Worm (Caenorhabditis elegans): ENCODE measurements around the gene dnj-1.

Gene dnj-1

DNA sequence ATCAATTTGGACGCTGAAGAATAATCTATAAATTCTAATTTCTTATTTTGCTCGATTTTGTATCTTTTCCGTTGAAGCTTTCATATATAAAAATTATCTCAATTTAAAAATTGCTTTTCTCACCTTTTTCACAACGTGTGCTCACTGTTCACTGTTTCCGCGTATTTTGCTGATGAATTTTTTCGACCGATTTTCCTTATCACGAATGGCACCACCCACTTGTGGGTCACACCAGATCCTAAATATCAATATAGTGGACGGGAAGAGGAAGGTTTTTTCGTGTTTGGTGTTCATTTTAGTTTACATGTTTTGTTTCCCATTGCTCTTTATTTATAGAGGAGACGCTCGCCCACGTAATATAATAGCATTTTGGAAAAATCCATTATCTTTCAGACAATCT, 16.9 kb downstream of the dnj-1 start:
- TF ChIP-seq gei-8 (GFP tag; optimal IDR thresholded peaks at IDR 0.05) (no peak), ZK546.5 (tag; optimal IDR thresholded peaks at IDR 0.05) (no peak), saeg-2 (GFP tag; IDR thresholded peaks at IDR 0.05) (no peak), mes-2 (tag; optimal IDR thresholded peaks at IDR 0.05; ENCODE audit: poor library complexity, severe bottlenecking) (no peak), snpc-1.2 (GFP tag; IDR thresholded peaks at IDR 0.05) (no peak), nhr-102 (tag; optimal IDR thresholded peaks at IDR 0.05) (no peak), nhr-41 (GFP tag; IDR thresholded peaks at IDR 0.05) (no peak), hif-1 (tag; optimal IDR thresholded peaks at IDR 0.05) (no peak), F37D6.2 (tag; optimal IDR thresholded peaks at IDR 0.05) (no peak), T20F7.1 (GFP tag; optimal IDR thresholded peaks at IDR 0.05) (no peak), Y5F2A.4 (GFP tag; optimal IDR thresholded peaks at IDR 0.05) (no peak), lin-38 (GFP tag; IDR thresholded peaks at IDR 0.05) (no peak), set-16 (GFP tag; IDR thresholded peaks at IDR 0.05) (no peak), fkh-10 (GFP tag; optimal IDR thresholded peaks at IDR 0.05) (no peak)

DNA sequence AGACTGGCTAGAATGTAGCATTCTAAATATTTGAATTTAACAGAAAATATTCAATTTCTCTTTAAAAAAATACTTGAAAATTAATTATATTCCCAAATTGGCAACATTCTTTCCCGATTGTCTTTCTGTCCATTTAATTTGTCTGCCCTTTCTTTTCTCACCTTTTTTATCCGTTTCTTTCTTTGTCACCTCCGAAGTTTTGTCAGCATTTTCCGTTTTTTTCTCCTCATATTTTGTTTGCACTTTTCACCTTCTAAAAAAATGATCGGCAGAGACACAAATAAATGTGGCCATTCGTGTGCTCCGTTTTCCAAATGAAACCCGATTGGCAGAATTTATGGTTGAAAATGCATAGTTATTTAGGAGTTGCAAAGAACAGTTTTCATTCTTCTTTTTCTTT, 17.3 kb downstream of the dnj-1 start:
- TF ChIP-seq madf-5 (GFP tag; IDR thresholded peaks at IDR 0.05) (no peak), sdz-12 (GFP tag; optimal IDR thresholded peaks at IDR 0.05) (no peak), F49E8.2 (tag; optimal IDR thresholded peaks at IDR 0.05; ENCODE audit: borderline replicate concordance) (no peak), lim-7 (GFP tag; IDR thresholded peaks at IDR 0.05) (no peak), jun-1 (tag; optimal IDR thresholded peaks at IDR 0.05) (no peak), fkh-10 (GFP tag; optimal IDR thresholded peaks at IDR 0.05) (no peak), mep-1 (tag; optimal IDR thresholded peaks at IDR 0.05) (no peak), ztf-11 (tag; optimal IDR thresholded peaks at IDR 0.05) (no peak), zfp-3 (GFP tag; conservative IDR thresholded peaks at IDR 0.05) (no peak), egl-27 (tag; optimal IDR thresholded peaks at IDR 0.05) (no peak), ceh-62 (tag; optimal IDR thresholded peaks at IDR 0.05) (no peak)

DNA sequence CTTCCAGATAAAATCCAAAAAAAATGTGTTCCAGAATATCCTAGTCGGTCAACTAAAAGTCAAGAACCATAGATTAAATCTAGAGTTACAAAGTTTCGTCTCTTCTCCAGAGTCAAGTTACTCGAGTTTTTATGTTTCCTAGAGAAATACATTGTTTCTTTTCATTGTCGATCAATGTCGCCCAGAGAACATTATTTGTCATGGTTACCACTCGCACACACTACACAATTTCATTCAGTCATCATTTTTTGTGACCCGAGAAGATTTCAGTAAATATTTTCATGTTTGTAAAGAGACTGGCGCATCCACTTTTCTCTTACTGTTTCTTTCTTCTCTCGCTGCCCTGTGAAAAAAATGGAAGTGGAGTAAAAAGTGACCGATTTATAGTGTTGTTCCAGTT, 17.8 kb downstream of the dnj-1 start:
- peak in 1 of 2 experiments; percentile 85 for TF ChIP-seq unc-62 (GFP tag; optimal IDR thresholded peaks at IDR 0.05 in 1 of 2)
- no peak for TF ChIP-seq unc-62 (tag; optimal IDR thresholded peaks at IDR 0.05)
- TF ChIP-seq mep-1 (tag; optimal IDR thresholded peaks at IDR 0.05): no peak
- TF ChIP-seq nhr-11 (tag; optimal IDR thresholded peaks at IDR 0.05): no peak
- TF ChIP-seq duxl-1 (tag; optimal IDR thresholded peaks at IDR 0.05; ENCODE audit: poor library complexity): no peak

DNA sequence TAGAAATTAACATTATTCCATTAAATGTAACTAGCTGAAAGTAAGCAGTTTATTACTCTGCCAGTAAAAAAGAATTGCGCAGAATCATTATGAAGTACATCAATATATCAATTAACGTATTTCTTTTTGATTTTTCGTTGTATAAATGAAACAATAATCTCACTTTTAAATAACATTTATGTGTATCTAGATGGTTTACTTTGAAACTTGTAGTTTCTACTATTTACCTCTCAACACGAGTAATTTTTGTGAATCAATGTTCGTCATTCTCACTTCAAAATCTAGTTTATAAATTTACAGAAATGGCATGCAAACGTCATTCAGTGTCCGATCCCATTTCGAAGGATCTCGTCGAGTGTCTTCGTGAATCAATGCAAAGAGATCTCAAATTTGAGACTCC, 18.3 kb downstream of the dnj-1 start, which contains the start of gene gspd-1:
gspd-1 (plus strand) TSS at position 301 of the 400 bp plus-strand sequence.
- TF ChIP-seq dpl-1 (GFP tag; optimal IDR thresholded peaks at IDR 0.05) (no peak), mes-2 (tag; optimal IDR thresholded peaks at IDR 0.05; ENCODE audit: poor library complexity, severe bottlenecking) (no peak), spr-1 (tag; optimal IDR thresholded peaks at IDR 0.05) (no peak)

DNA sequence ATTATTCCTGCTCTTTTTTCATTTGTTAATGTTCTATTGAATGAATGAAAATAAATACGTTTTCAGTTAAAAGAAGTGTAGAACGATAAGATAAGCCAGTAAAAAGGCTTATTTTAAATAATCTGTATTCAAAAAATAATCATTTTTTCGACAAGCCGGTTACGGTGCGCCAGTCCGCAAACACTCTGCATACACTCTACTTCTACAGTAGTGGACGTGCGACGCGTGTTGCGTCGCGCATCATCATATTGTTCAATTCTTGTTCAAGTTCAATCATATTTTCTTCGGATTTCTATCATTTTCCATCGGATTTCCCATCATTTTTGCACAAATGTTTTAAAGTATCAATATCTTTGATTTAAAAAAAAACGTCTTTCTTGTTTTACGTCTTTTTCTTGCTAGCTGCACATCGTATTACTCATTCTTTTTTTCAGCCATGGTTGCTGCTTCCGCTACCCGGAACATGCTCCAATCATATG, 21.1 kb downstream of the dnj-1 start, which contains the start of gene B0035.18:
B0035.18 (plus strand) TSS at position 429 of the 479 bp plus-strand sequence.
- peak; percentile 2 for TF ChIP-seq unc-130 (GFP tag; optimal IDR thresholded peaks at IDR 0.05)
- peak in 1 of 2 experiments; percentile 12 for TF ChIP-seq lsy-2 (tag; optimal IDR thresholded peaks at IDR 0.05)
- TF ChIP-seq T20F7.1 (GFP tag; optimal IDR thresholded peaks at IDR 0.05): no peak

DNA sequence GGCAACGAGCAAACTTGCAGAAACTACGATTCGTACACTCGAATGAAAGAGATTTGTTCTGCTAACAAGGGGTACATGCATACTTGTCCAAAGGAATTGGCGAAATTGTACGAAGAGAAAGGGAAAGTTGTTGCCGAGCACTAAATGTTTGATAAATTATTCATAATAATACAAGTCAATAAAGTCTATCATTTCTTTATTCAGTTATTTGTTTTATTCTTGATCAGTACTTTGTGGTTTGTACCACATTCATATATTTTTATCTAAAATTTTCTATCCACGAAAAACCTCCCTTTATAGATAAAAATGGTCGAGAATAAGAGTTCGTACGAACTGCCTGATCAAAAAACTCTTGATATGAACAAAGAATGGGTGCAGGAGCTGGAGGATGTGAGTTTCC, 21.7 kb downstream of the dnj-1 start, which contains the start of gene edg-1:
edg-1 (plus strand) TSS at position 301 of the 400 bp plus-strand sequence.
- TF ChIP-seq dpl-1 (GFP tag; optimal IDR thresholded peaks at IDR 0.05): no peak
- no peak for TF ChIP-seq ama-1 (optimal IDR thresholded peaks at IDR 0.05)
- TF ChIP-seq daf-16 (GFP tag; optimal IDR thresholded peaks at IDR 0.05): no peak
- TF ChIP-seq daf-16 (tag; optimal IDR thresholded peaks at IDR 0.05): peak; percentile 9
- TF ChIP-seq mdl-1 (tag; optimal IDR thresholded peaks at IDR 0.05): no peak
- no peak for TF ChIP-seq ceh-32 (tag; optimal IDR thresholded peaks at IDR 0.05; ENCODE audit: poor library complexity)
